Fruit fly (Drosophila melanogaster): ENCODE data around the gene PH4alphaNE2.

Gene PH4alphaNE2

dm6 chr3R:30512114-30512513, at the start of gene PH4alphaNE2:
TSS of gene PH4alphaNE2 (minus strand) at chr3R:30512214.
- TF ChIP-seq tj (GFP tag; optimal IDR thresholded peaks at IDR 0.05) (no peak), pad (GFP tag; optimal IDR thresholded peaks at IDR 0.05) (no peak), CG14711 (tag; optimal IDR thresholded peaks at IDR 0.05) (no peak), kay (GFP tag; ENCODE audit: borderline replicate concordance) (no peak), CG1620 (GFP tag; optimal IDR thresholded peaks at IDR 0.05) (no peak), CG7101 (tag; optimal IDR thresholded peaks at IDR 0.05) (no peak), cic (GFP tag; optimal IDR thresholded peaks at IDR 0.05) (no peak), Crg-1 (GFP tag; optimal IDR thresholded peaks at IDR 0.05) (no peak), cnc (optimal IDR thresholded peaks at IDR 0.05) (no peak)

dm6 chr3R:30561207-30561606, 49.2 kb upstream of the PH4alphaNE2 start:
- TF ChIP-seq tj (GFP tag; optimal IDR thresholded peaks at IDR 0.05) = no peak
- TF ChIP-seq pad (GFP tag; optimal IDR thresholded peaks at IDR 0.05) = no peak
- no peak for TF ChIP-seq CG11617 (GFP tag; optimal IDR thresholded peaks at IDR 0.05)
- no peak for TF ChIP-seq cnc (optimal IDR thresholded peaks at IDR 0.05)
- no peak for TF ChIP-seq Crg-1 (GFP tag; optimal IDR thresholded peaks at IDR 0.05)
- no peak for TF ChIP-seq CG33017 (tag; optimal IDR thresholded peaks at IDR 0.05)
- TF ChIP-seq Mnt (GFP tag; optimal IDR thresholded peaks at IDR 0.05) = no peak
- no peak for TF ChIP-seq ovo (GFP tag; optimal IDR thresholded peaks at IDR 0.05)
- TF ChIP-seq cic (GFP tag; optimal IDR thresholded peaks at IDR 0.05) = no peak
- no peak for TF ChIP-seq toe (GFP tag; optimal IDR thresholded peaks at IDR 0.05)
- no peak for TF ChIP-seq kay (GFP tag; ENCODE audit: borderline replicate concordance)
- TF ChIP-seq CG7045 (GFP tag; optimal IDR thresholded peaks at IDR 0.05) = no peak
- TF ChIP-seq Hr96 (GFP tag; optimal IDR thresholded peaks at IDR 0.05) = no peak
- TF ChIP-seq CG14711 (tag; optimal IDR thresholded peaks at IDR 0.05) = no peak
- no peak for TF ChIP-seq Clk (GFP tag; optimal IDR thresholded peaks at IDR 0.05)
- no peak for TF ChIP-seq CG5204 (GFP tag; optimal IDR thresholded peaks at IDR 0.05)
- no peak for TF ChIP-seq CG1620 (GFP tag; optimal IDR thresholded peaks at IDR 0.05)

dm6 chr3R:30560070-30560469, 48.1 kb upstream of the PH4alphaNE2 start, which contains the start of gene CG34155:
TSS of gene CG34155 (minus strand) at chr3R:30560199.
- TF ChIP-seq bab1 (GFP tag; optimal IDR thresholded peaks at IDR 0.05) = no peak
- TF ChIP-seq CG1620 (GFP tag; optimal IDR thresholded peaks at IDR 0.05) = no peak
- no peak for TF ChIP-seq tj (GFP tag; optimal IDR thresholded peaks at IDR 0.05)
- no peak for TF ChIP-seq CG7045 (GFP tag; optimal IDR thresholded peaks at IDR 0.05)
- no peak for TF ChIP-seq ovo (GFP tag; optimal IDR thresholded peaks at IDR 0.05)
- TF ChIP-seq pad (GFP tag; optimal IDR thresholded peaks at IDR 0.05) = no peak
- TF ChIP-seq Clk (GFP tag; optimal IDR thresholded peaks at IDR 0.05) = no peak
- no peak for TF ChIP-seq CG7101 (tag; optimal IDR thresholded peaks at IDR 0.05)
- no peak for TF ChIP-seq CG33017 (tag; optimal IDR thresholded peaks at IDR 0.05)
- no peak for TF ChIP-seq Hr96 (GFP tag; optimal IDR thresholded peaks at IDR 0.05)
- TF ChIP-seq CG5204 (GFP tag; optimal IDR thresholded peaks at IDR 0.05) = no peak
- TF ChIP-seq kay (GFP tag; ENCODE audit: borderline replicate concordance) = no peak
- no peak for TF ChIP-seq cnc (optimal IDR thresholded peaks at IDR 0.05)
- TF ChIP-seq Mnt (GFP tag; optimal IDR thresholded peaks at IDR 0.05) = no peak
- TF ChIP-seq toe (GFP tag; optimal IDR thresholded peaks at IDR 0.05) = no peak
- TF ChIP-seq cic (GFP tag; optimal IDR thresholded peaks at IDR 0.05) = no peak

dm6 chr3R:30552548-30552947, 40.5 kb upstream of the PH4alphaNE2 start:
- TF ChIP-seq CG11617 (GFP tag; optimal IDR thresholded peaks at IDR 0.05) (no peak), CG12768 (GFP tag; optimal IDR thresholded peaks at IDR 0.05) (no peak), CG5204 (GFP tag; optimal IDR thresholded peaks at IDR 0.05) (no peak), Clk (GFP tag; optimal IDR thresholded peaks at IDR 0.05) (no peak), Hr96 (GFP tag; optimal IDR thresholded peaks at IDR 0.05) (no peak), cic (GFP tag; optimal IDR thresholded peaks at IDR 0.05) (no peak), CG14711 (tag; optimal IDR thresholded peaks at IDR 0.05) (no peak), pad (GFP tag; optimal IDR thresholded peaks at IDR 0.05) (no peak), toe (GFP tag; optimal IDR thresholded peaks at IDR 0.05) (no peak), cnc (optimal IDR thresholded peaks at IDR 0.05) (no peak), CG1620 (GFP tag; optimal IDR thresholded peaks at IDR 0.05) (no peak), ovo (GFP tag; optimal IDR thresholded peaks at IDR 0.05) (no peak)

- TF ChIP-seq tj (GFP tag; optimal IDR thresholded peaks at IDR 0.05) (no peak), CG33017 (tag; optimal IDR thresholded peaks at IDR 0.05) (no peak), CG1620 (GFP tag; optimal IDR thresholded peaks at IDR 0.05) (no peak), Clk (GFP tag; optimal IDR thresholded peaks at IDR 0.05) (no peak), CG7045 (GFP tag; optimal IDR thresholded peaks at IDR 0.05) (no peak), kay (GFP tag; ENCODE audit: borderline replicate concordance) (no peak), cnc (optimal IDR thresholded peaks at IDR 0.05) (no peak), Mnt (GFP tag; optimal IDR thresholded peaks at IDR 0.05) (no peak), CG5204 (GFP tag; optimal IDR thresholded peaks at IDR 0.05) (no peak), pad (GFP tag; optimal IDR thresholded peaks at IDR 0.05) (no peak), ovo (GFP tag; optimal IDR thresholded peaks at IDR 0.05) (no peak), Crg-1 (GFP tag; optimal IDR thresholded peaks at IDR 0.05) (no peak), Hr96 (GFP tag; optimal IDR thresholded peaks at IDR 0.05) (no peak), CG14711 (tag; optimal IDR thresholded peaks at IDR 0.05) (no peak), CG11617 (GFP tag; optimal IDR thresholded peaks at IDR 0.05) (no peak)
Observed at dm6 chr3R:30550044-30550443, 38.0 kb upstream of the PH4alphaNE2 start.

- TF ChIP-seq CG14711 (tag; optimal IDR thresholded peaks at IDR 0.05) (no peak), kay (GFP tag; ENCODE audit: borderline replicate concordance) (no peak), cic (GFP tag; optimal IDR thresholded peaks at IDR 0.05) (no peak), CG5204 (GFP tag; optimal IDR thresholded peaks at IDR 0.05) (no peak), CG1620 (GFP tag; optimal IDR thresholded peaks at IDR 0.05) (no peak), CG11617 (GFP tag; optimal IDR thresholded peaks at IDR 0.05) (no peak), toe (GFP tag; optimal IDR thresholded peaks at IDR 0.05) (no peak), tj (GFP tag; optimal IDR thresholded peaks at IDR 0.05) (no peak), CG33017 (tag; optimal IDR thresholded peaks at IDR 0.05) (no peak), Hr96 (GFP tag; optimal IDR thresholded peaks at IDR 0.05) (no peak), cnc (optimal IDR thresholded peaks at IDR 0.05) (no peak), CG7101 (tag; optimal IDR thresholded peaks at IDR 0.05) (no peak), Crg-1 (GFP tag; optimal IDR thresholded peaks at IDR 0.05) (no peak), bab1 (GFP tag; optimal IDR thresholded peaks at IDR 0.05) (no peak), Clk (GFP tag; optimal IDR thresholded peaks at IDR 0.05) (no peak), ovo (GFP tag; optimal IDR thresholded peaks at IDR 0.05) (no peak), CG12768 (GFP tag; optimal IDR thresholded peaks at IDR 0.05) (no peak), CG7045 (GFP tag; optimal IDR thresholded peaks at IDR 0.05) (no peak)
Observed at dm6 chr3R:30544974-30545373, 33.0 kb upstream of the PH4alphaNE2 start.
